Fruit fly (Drosophila melanogaster): Measurements from ENCODE around the gene CG9921.
A peak's percentile ranks its signal among the peaks of the same experiment; 100 is the strongest.

- TF ChIP-seq fd96Ca (GFP tag; IDR thresholded peaks at IDR 0.05): no peak
- TF ChIP-seq Ets98B (GFP tag; IDR thresholded peaks at IDR 0.05): no peak; the same call in 1 of the 2 replicates
- TF ChIP-seq CG17806 (tag; optimal IDR thresholded peaks at IDR 0.05): no peak
- TF ChIP-seq CG8159 (tag; optimal IDR thresholded peaks at IDR 0.05): no peak
- TF ChIP-seq CG12605 (GFP tag; IDR thresholded peaks at IDR 0.05): peak; percentile 73
- no peak for TF ChIP-seq CG14655 (GFP tag; optimal IDR thresholded peaks at IDR 0.05)
These were observed 39.3 kb upstream of the CG9921 start, which contains the start of gene Fur2 for dm6 chrX:16372492-16373350.
